Worm (Caenorhabditis elegans): ENCODE data around the gene gcy-13.

Gene gcy-13

ce11 chrV:12357632-12358031 is 11.7 kb downstream of the gcy-13 start:
- TF ChIP-seq fos-1 (tag; optimal IDR thresholded peaks at IDR 0.05) (no peak), ZK546.5 (tag; optimal IDR thresholded peaks at IDR 0.05) (no peak), pqm-1 (tag; optimal IDR thresholded peaks at IDR 0.05) (no peak), zag-1 (tag; optimal IDR thresholded peaks at IDR 0.05) (no peak), lin-15B (tag; optimal IDR thresholded peaks at IDR 0.05) (no peak), pha-4 (tag; optimal IDR thresholded peaks at IDR 0.05) (no peak), skn-1 (tag; optimal IDR thresholded peaks at IDR 0.05) (no peak), ztf-11 (tag; optimal IDR thresholded peaks at IDR 0.05) (no peak), ama-1 (optimal IDR thresholded peaks at IDR 0.05) (no peak), lsy-12 (tag; optimal IDR thresholded peaks at IDR 0.05) (no peak), ceh-9 (tag; optimal IDR thresholded peaks at IDR 0.05) (no peak), nhr-11 (tag; optimal IDR thresholded peaks at IDR 0.05) (no peak), nhr-23 (tag; optimal IDR thresholded peaks at IDR 0.05) (no peak), ceh-82 (tag; optimal IDR thresholded peaks at IDR 0.05) (no peak)

DNA sequence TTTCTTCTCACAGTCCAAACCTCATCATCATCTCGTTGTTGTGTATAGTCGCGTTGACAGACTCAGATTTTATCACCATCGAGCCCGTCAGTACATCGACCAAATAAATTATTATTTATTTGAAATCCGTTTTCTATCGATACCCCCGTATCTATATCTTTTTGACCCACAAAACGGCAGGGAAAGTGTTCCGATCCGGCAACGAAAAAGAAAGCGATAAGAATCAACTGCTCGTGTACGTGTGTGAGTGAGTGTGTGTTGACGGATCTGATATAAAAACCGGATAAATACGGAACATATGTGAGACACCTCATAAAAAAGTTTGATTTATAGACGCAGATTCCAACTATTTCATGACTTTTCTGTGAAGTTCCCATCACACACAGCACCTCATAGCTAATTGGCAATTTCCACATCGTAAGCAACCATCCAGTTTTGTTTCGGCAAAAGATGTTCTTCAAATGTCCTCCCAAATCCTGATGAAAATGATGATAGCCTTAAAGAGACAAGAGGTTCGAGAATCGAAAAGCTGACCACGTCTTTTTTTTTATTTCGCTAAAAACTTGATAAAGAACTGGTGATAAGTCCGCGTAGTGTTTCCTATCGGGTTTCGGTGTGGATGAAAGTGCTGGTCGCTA is 15.0 kb downstream of the gcy-13 start:
- peak; percentile 11 for TF ChIP-seq tbx-2 (tag; optimal IDR thresholded peaks at IDR 0.05)
- peak; percentile 1 for TF ChIP-seq nhr-28 (tag; optimal IDR thresholded peaks at IDR 0.05)
- TF ChIP-seq aly-2 (tag; optimal IDR thresholded peaks at IDR 0.05) = peak; percentile 62
- peak; percentile 45 for TF ChIP-seq nhr-23 (tag; optimal IDR thresholded peaks at IDR 0.05)
- TF ChIP-seq nhr-25 (tag; optimal IDR thresholded peaks at IDR 0.05) = peak; percentile 43
- no peak for TF ChIP-seq fkh-10 (GFP tag; optimal IDR thresholded peaks at IDR 0.05)
- peak; percentile 44 for TF ChIP-seq elt-1 (tag; optimal IDR thresholded peaks at IDR 0.05)
- TF ChIP-seq elt-3 (tag; optimal IDR thresholded peaks at IDR 0.05) = peak in 1 of 3 experiments; percentile 35
- peak; percentile 34 for TF ChIP-seq lsy-12 (tag; optimal IDR thresholded peaks at IDR 0.05)
- TF ChIP-seq nfya-1 (tag; optimal IDR thresholded peaks at IDR 0.05; ENCODE audit: insufficient read depth) = no peak
- no peak for TF ChIP-seq skn-1 (tag; optimal IDR thresholded peaks at IDR 0.05)
- no peak for TF ChIP-seq nhr-12 (tag; optimal IDR thresholded peaks at IDR 0.05)
- peak; percentile 76 for TF ChIP-seq ama-1 (optimal IDR thresholded peaks at IDR 0.05)
- TF ChIP-seq R02D3.7 (tag; optimal IDR thresholded peaks at IDR 0.05) = no peak
- TF ChIP-seq nhr-43 (tag; optimal IDR thresholded peaks at IDR 0.05; ENCODE audit: poor library complexity, severe bottlenecking) = peak; percentile 91

- TF ChIP-seq unc-62 (GFP tag; optimal IDR thresholded peaks at IDR 0.05) (no peak), nhr-43 (tag; optimal IDR thresholded peaks at IDR 0.05; ENCODE audit: poor library complexity, severe bottlenecking) (peak; percentile 25), mml-1 (tag; optimal IDR thresholded peaks at IDR 0.05) (no peak), nhr-28 (tag; optimal IDR thresholded peaks at IDR 0.05) (no peak), ceh-82 (tag; optimal IDR thresholded peaks at IDR 0.05) (no peak), ztf-4 (tag; optimal IDR thresholded peaks at IDR 0.05) (no peak)
These were observed 15.8 kb downstream of the gcy-13 start for ce11 chrV:12353505-12353904.

DNA sequence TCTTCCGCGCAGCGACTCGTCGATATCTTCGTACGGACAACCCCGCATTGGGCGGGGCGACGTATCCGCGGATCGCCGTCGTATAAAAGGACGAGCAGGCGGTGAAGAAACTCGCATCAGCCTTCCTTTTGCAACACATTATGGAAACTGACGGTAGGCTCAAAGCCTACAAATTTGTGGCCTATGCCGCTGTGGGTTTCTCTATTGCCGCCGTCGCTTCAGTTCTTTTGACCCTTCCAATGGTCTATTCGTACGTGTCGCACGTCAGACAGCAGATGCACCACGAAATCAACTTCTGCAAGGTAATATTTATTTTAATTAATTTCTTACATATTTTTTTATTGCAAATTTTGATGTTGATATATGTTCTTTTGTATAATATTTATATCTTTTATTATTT is 16.5 kb downstream of the gcy-13 start:
- TF ChIP-seq tbx-2 (tag; optimal IDR thresholded peaks at IDR 0.05) (no peak), ama-1 (optimal IDR thresholded peaks at IDR 0.05) (peak; percentile 51), nhr-12 (tag; optimal IDR thresholded peaks at IDR 0.05) (no peak)

- TF ChIP-seq nhr-28 (tag; optimal IDR thresholded peaks at IDR 0.05) (no peak), lsy-12 (tag; optimal IDR thresholded peaks at IDR 0.05) (no peak), elt-3 (tag; optimal IDR thresholded peaks at IDR 0.05) (no peak), pha-4 (tag; optimal IDR thresholded peaks at IDR 0.05) (no peak), unc-62 (GFP tag; optimal IDR thresholded peaks at IDR 0.05) (no peak), snpc-4 (tag; optimal IDR thresholded peaks at IDR 0.05) (no peak), tbx-2 (tag; optimal IDR thresholded peaks at IDR 0.05) (no peak), fkh-2 (tag; optimal IDR thresholded peaks at IDR 0.05) (no peak), hmg-11 (tag; optimal IDR thresholded peaks at IDR 0.05) (no peak), ceh-28 (tag; optimal IDR thresholded peaks at IDR 0.05) (no peak), ama-1 (optimal IDR thresholded peaks at IDR 0.05) (no peak), nhr-77 (tag; optimal IDR thresholded peaks at IDR 0.05) (no peak)
These were observed 16.9 kb downstream of the gcy-13 start, which contains the start of gene sqt-3 for ce11 chrV:12352445-12352844. TSS of gene sqt-3 (plus strand) at chrV:12352745.
